Fruit fly (Drosophila melanogaster): Measurements from ENCODE around the gene CG31676.

Gene CG31676

DNA sequence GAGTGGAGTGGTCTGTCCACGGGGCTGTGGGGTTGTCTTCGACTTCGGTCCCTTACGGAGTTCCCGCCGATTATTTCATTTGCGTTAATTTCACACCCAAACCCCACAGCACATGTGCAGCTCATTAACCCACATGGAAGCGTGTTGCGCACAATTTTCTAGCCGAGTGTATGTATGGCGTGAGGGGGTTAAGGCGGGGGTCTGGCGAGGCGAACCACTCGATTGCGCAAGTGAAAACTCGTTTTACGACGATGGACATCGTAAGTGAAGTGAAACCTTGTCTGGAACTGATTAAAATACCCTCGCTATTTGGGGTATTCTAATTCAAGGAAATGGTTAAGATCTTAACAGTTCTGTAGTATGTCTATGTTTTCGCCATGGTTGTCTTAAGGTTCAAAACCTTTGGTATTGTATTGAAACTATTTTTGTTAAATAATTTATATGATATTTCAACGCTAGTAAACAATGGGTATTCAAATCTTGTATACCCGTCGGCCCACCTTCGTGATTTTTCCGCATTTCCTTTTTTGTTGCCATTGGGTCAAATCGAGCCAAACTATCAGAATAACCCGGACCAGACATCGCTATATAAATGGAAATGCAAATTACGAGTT, 29.4 kb upstream of the CG31676 start (continued):
- TF ChIP-seq Xbp1 (GFP tag; optimal IDR thresholded peaks at IDR 0.05) (peak; percentile 52), stc (GFP tag; IDR thresholded peaks at IDR 0.05) (0 out of 2 replicates have a peak, but pooled peaks have one; percentile 30), Ets65A (GFP tag) (no peak), croc (GFP tag; conservative IDR thresholded peaks at IDR 0.05) (no peak), CHES-1-like (GFP tag; optimal IDR thresholded peaks at IDR 0.05) (no peak), twi (tag; optimal IDR thresholded peaks at IDR 0.05) (no peak), Ssrp (tag; optimal IDR thresholded peaks at IDR 0.05) (peak; percentile 46), Ravus (GFP tag; IDR thresholded peaks at IDR 0.05) (no peak), fd3F (GFP tag; optimal IDR thresholded peaks at IDR 0.05) (peak; percentile 29), CG7556 (GFP tag; optimal IDR thresholded peaks at IDR 0.05) (peak; percentile 37), CG18262 (tag; optimal IDR thresholded peaks at IDR 0.05) (peak; percentile 55), CG17328 (GFP tag; IDR thresholded peaks at IDR 0.05) (no peak), CG8281 (tag; optimal IDR thresholded peaks at IDR 0.05) (no peak), BEAF-32 (GFP tag; optimal IDR thresholded peaks at IDR 0.05) (no peak), CG12104 (GFP tag; optimal IDR thresholded peaks at IDR 0.05) (no peak), wek (GFP tag; optimal IDR thresholded peaks at IDR 0.05) (peak; percentile 45), Bteb2 (GFP tag; optimal IDR thresholded peaks at IDR 0.05) (no peak), sqz (GFP tag; optimal IDR thresholded peaks at IDR 0.05) (peak; percentile 24), Aef1 (GFP tag; IDR thresholded peaks at IDR 0.05) (0 out of 3 replicates have a peak, but pooled peaks have one; percentile 20), D (optimal IDR thresholded peaks at IDR 0.05) (no peak), D (GFP tag; optimal IDR thresholded peaks at IDR 0.05) (peak; percentile 17), vfl (GFP tag; optimal IDR thresholded peaks at IDR 0.05) (no peak), nerfin-2 (GFP tag; IDR thresholded peaks at IDR 0.05; ENCODE audit: partially characterized antibody) (no peak), Fer3 (tag; optimal IDR thresholded peaks at IDR 0.05) (peak; percentile 41), Trl (optimal IDR thresholded peaks at IDR 0.05) (no peak), Trl (GFP tag; optimal IDR thresholded peaks at IDR 0.05) (no peak), gsb-n (tag; optimal IDR thresholded peaks at IDR 0.05) (peak; percentile 34), Neu2 (GFP tag; optimal IDR thresholded peaks at IDR 0.05; ENCODE audit: borderline replicate concordance) (no peak), row (GFP tag; IDR thresholded peaks at IDR 0.05) (peak; percentile 70), Taf1 (GFP tag; IDR thresholded peaks at IDR 0.05) (no peak), z (GFP tag; IDR thresholded peaks at IDR 0.05) (no peak), grau (tag; optimal IDR thresholded peaks at IDR 0.05) (peak; percentile 62), CG3163 (GFP tag; optimal IDR thresholded peaks at IDR 0.05) (no peak), tx (GFP tag; optimal IDR thresholded peaks at IDR 0.05) (no peak), E2f2 (GFP tag; IDR thresholded peaks at IDR 0.05) (peak; percentile 59), CG7928 (GFP tag; optimal IDR thresholded peaks at IDR 0.05) (no peak), HmgD (GFP tag; optimal IDR thresholded peaks at IDR 0.05) (no peak), CG9876 (GFP tag; optimal IDR thresholded peaks at IDR 0.05) (no peak), NfI (GFP tag; optimal IDR thresholded peaks at IDR 0.05) (peak; percentile 53), ttk (GFP tag; IDR thresholded peaks at IDR 0.05) (peak; percentile 44; the same call in 1 of the 2 replicates), tgo (GFP tag; IDR thresholded peaks at IDR 0.05) (peak; percentile 17; the same call in 1 of the 3 replicates), sens (GFP tag) (peak; percentile 72), Eip74EF (GFP tag; optimal IDR thresholded peaks at IDR 0.05) (peak in 1 of 2 experiments; percentile 84), phol (tag; optimal IDR thresholded peaks at IDR 0.05) (peak; percentile 45), Nf-YC (tag; optimal IDR thresholded peaks at IDR 0.05) (peak; percentile 13), CG17912 (GFP tag; optimal IDR thresholded peaks at IDR 0.05) (no peak), lola (GFP tag; optimal IDR thresholded peaks at IDR 0.05) (no peak), CG7987 (GFP tag; optimal IDR thresholded peaks at IDR 0.05) (no peak), CG8765 (GFP tag; IDR thresholded peaks at IDR 0.05) (no peak), hbn (GFP tag; IDR thresholded peaks at IDR 0.05; ENCODE audit: partially characterized antibody) (no peak), ab (GFP tag; optimal IDR thresholded peaks at IDR 0.05) (no peak)

Data from whole organism, embryonic.